Worm (Caenorhabditis elegans): ENCODE measurements around the gene ZK688.7.

ZK688.7 gene

ce11 chrIII:7861535-7862120 is 49.8 kb downstream of the ZK688.7 start, which contains the start of gene snr-5 (continued):
- TF ChIP-seq efl-3 (GFP tag; optimal IDR thresholded peaks at IDR 0.05) (no peak), nhr-76 (tag; optimal IDR thresholded peaks at IDR 0.05) (no peak), jun-1 (tag; optimal IDR thresholded peaks at IDR 0.05) (no peak), fkh-4 (tag; optimal IDR thresholded peaks at IDR 0.05; ENCODE audit: borderline replicate concordance) (no peak), lsy-2 (tag; optimal IDR thresholded peaks at IDR 0.05) (peak; percentile 19 to 65), mab-9 (GFP tag; IDR thresholded peaks at IDR 0.05) (no peak), nhr-71 (tag; optimal IDR thresholded peaks at IDR 0.05) (peak; percentile 9), rnt-1 (tag; optimal IDR thresholded peaks at IDR 0.05) (peak; percentile 14), ztf-4 (tag; optimal IDR thresholded peaks at IDR 0.05) (no peak), ceh-88 (GFP tag; IDR thresholded peaks at IDR 0.05) (no peak), pax-3 (tag; optimal IDR thresholded peaks at IDR 0.05) (no peak), hlh-4 (tag; optimal IDR thresholded peaks at IDR 0.05) (no peak), pag-3 (tag; optimal IDR thresholded peaks at IDR 0.05; ENCODE audit: borderline replicate concordance, insufficient read depth) (no peak), mdl-1 (tag; optimal IDR thresholded peaks at IDR 0.05) (no peak)

ce11 chrIII:7860885-7861284 is 50.5 kb downstream of the ZK688.7 start, which contains the start of gene cuc-1:
cuc-1 (minus strand) TSS chrIII:7860985.
- TF ChIP-seq elt-2 (tag; optimal IDR thresholded peaks at IDR 0.05) (peak; percentile 20), hlh-4 (tag; optimal IDR thresholded peaks at IDR 0.05) (no peak)
